Fruit fly (Drosophila melanogaster) whole organism, wandering third instar larva: Measurements from ENCODE around the gene Or13a.

Experiments
- Abd-B ChIP-seq: fragments of >200 bp; optimal IDR thresholded peaks from 2 replicates; lab custom pipeline; 2017; ENCODE audit warnings: missing biosample characterization, missing genetic modification characterization
- CG9705 ChIP-seq: fragments of 200-800 bp; sonication (Bioruptor generic); optimal IDR thresholded peaks from 2 replicates; lab custom pipeline; 2018; ENCODE audit warnings: missing biosample characterization, mild to moderate bottlenecking, missing genetic modification characterization
- Dfd ChIP-seq: fragments of >200 bp; optimal IDR thresholded peaks from 2 replicates; lab custom pipeline; 2017; ENCODE audit warnings: missing biosample characterization, missing genetic modification characterization
- Mio ChIP-seq: sonication (Bioruptor generic); optimal IDR thresholded peaks from 2 replicates; lab custom pipeline; 2016; ENCODE audit warnings: missing biosample characterization, missing genetic modification characterization
- Myc ChIP-seq: fragments of >200 bp; optimal IDR thresholded peaks from 2 replicates; lab custom pipeline; 2017
- Vsx2 ChIP-seq: fragments of 200-300, 225-300 bp; sonication (Bioruptor generic); optimal IDR thresholded peaks from 2 replicates; lab custom pipeline; 2018; ENCODE audit warnings: missing biosample characterization, missing genetic modification characterization; ENCODE audit not compliant: partially characterized antibody
- brk ChIP-seq: fragments of 200-800 bp; sonication (Bioruptor generic); optimal IDR thresholded peaks from 2 replicates; lab custom pipeline; 2016; ENCODE audit warnings: missing biosample characterization, mild to moderate bottlenecking, missing genetic modification characterization
- dmrt93B ChIP-seq: fragments of 200-800 bp; sonication (Bioruptor generic); optimal IDR thresholded peaks from 2 replicates; lab custom pipeline; 2018; ENCODE audit warnings: missing biosample characterization, mild to moderate bottlenecking, missing genetic modification characterization
- lola ChIP-seq: fragments of >200 bp; optimal IDR thresholded peaks from 2 replicates; lab custom pipeline; 2017; ENCODE audit warnings: missing biosample characterization, missing genetic modification characterization
- pan ChIP-seq: fragments of >200 bp; optimal IDR thresholded peaks from 2 replicates; lab custom pipeline; 2017
- psq ChIP-seq: fragments of 200-800 bp; sonication (Bioruptor generic); optimal IDR thresholded peaks from 3 replicates; lab custom pipeline; 2017; ENCODE audit warnings: missing biosample characterization, mild to moderate bottlenecking, missing genetic modification characterization, moderate library complexity
- rgr ChIP-seq: fragments of 200-800 bp; sonication (Bioruptor generic); optimal IDR thresholded peaks from 3 replicates; lab custom pipeline; 2016; ENCODE audit warnings: missing biosample characterization, mild to moderate bottlenecking, missing genetic modification characterization
- sv ChIP-seq: fragments of 200-800 bp; sonication (Bioruptor generic); optimal IDR thresholded peaks from 3 replicates; lab custom pipeline; 2016; ENCODE audit warnings: missing biosample characterization, missing genetic modification characterization
- usp ChIP-seq: fragments of >200 bp; optimal IDR thresholded peaks from 2 replicates; lab custom pipeline; 2017; ENCODE audit warnings: missing biosample characterization, missing genetic modification characterization

DNA sequence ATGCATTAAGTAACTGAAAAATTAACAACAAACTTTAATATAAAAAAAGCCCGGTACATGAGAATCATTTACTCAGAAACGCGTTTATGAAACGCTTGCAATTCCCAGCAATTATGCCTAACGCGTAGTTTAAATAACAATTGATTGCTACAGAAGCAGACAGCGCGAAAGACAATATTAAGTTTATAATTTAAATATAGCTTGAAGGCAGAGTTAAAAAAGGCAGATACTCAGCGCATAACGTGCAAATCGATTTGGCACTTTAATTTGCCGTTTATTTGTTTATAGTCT lies 33.3 kb upstream of the Or13a start, which contains the start of gene CG8924:
- no peak for TF ChIP-seq Abd-B (GFP tag; lab: Kevin White, UChicago)
- TF ChIP-seq psq (GFP tag; lab: Kevin White, UChicago), result no peak
- no peak for TF ChIP-seq pan (lab: Kevin White, UChicago)
- TF ChIP-seq Vsx2, result no peak
- TF ChIP-seq sv (GFP tag; lab: Kevin White, UChicago), result no peak
- no peak for TF ChIP-seq Dfd (GFP tag; lab: Kevin White, UChicago)
- no peak for TF ChIP-seq CG9705 (GFP tag; lab: Kevin White, UChicago)
- TF ChIP-seq lola (GFP tag; lab: Kevin White, UChicago), result no peak
- no peak for TF ChIP-seq usp (GFP tag; lab: Kevin White, UChicago)
- no peak for TF ChIP-seq Myc
- no peak for TF ChIP-seq brk (GFP tag; lab: Kevin White, UChicago)
- no peak for TF ChIP-seq dmrt93B (GFP tag; lab: Kevin White, UChicago)
- no peak for TF ChIP-seq Mio (GFP tag; lab: Kevin White, UChicago)
- no peak for TF ChIP-seq rgr (GFP tag; lab: Kevin White, UChicago)
